Worm (Caenorhabditis elegans) whole organism, L3 larva: ENCODE measurements around the gene arv-1.
A peak's percentile ranks its signal among the peaks of the same experiment; 100 is the strongest.

Experiments
- R02D3.7 ChIP-seq: fragments of 150-350 bp; optimal IDR thresholded peaks from 2 replicates; lab custom pipeline; 2014; ENCODE audit warnings: missing biosample characterization, missing genetic modification characterization
- aly-2 ChIP-seq: fragments of 150-350 bp; optimal IDR thresholded peaks from 2 replicates; lab custom pipeline; 2014; ENCODE audit warnings: missing biosample characterization, missing genetic modification characterization
- ama-1 ChIP-seq: fragments of 150-350 bp; optimal IDR thresholded peaks from 2 replicates; lab custom pipeline; 2018
- ceh-16 ChIP-seq: sonication (generic microtip); optimal IDR thresholded peaks from 2 replicates; lab custom pipeline; 2017; ENCODE audit warnings: missing biosample characterization, missing genetic modification characterization
- ceh-28 ChIP-seq: fragments of 150-350 bp; optimal IDR thresholded peaks from 2 replicates; lab custom pipeline; 2014; ENCODE audit warnings: missing biosample characterization, missing genetic modification reagents, missing genetic modification characterization
- ceh-9 ChIP-seq: sonication (generic microtip); optimal IDR thresholded peaks from 2 replicates; lab custom pipeline; 2018; ENCODE audit warnings: missing biosample characterization, missing genetic modification characterization
- elt-1 ChIP-seq: fragments of 150-350 bp; optimal IDR thresholded peaks from 2 replicates; lab custom pipeline; 2014; ENCODE audit warnings: missing biosample characterization, missing genetic modification characterization
- eor-1 ChIP-seq, 2 experiments: fragments of 150-350 bp; optimal IDR thresholded peaks; 2 replicates each; lab custom pipeline; 2014 to 2018; ENCODE audit warnings: missing biosample characterization in 2 of 2, missing genetic modification characterization in 2 of 2
- fkh-10 ChIP-seq: sonication (generic microtip); optimal IDR thresholded peaks from 2 replicates; lab custom pipeline; 2017; ENCODE audit warnings: missing biosample characterization, missing genetic modification reagents, missing genetic modification characterization
- lin-39 ChIP-seq: fragments of 150-350 bp; optimal IDR thresholded peaks from 2 replicates; lab custom pipeline; 2018; ENCODE audit warnings: missing biosample characterization, missing genetic modification reagents, missing genetic modification characterization
- nhr-11 ChIP-seq: fragments of 150-350 bp; optimal IDR thresholded peaks from 2 replicates; lab custom pipeline; 2014; ENCODE audit warnings: missing biosample characterization, missing genetic modification characterization
- nhr-43 ChIP-seq: sonication (generic microtip); optimal IDR thresholded peaks from 2 replicates; lab custom pipeline; 2016; ENCODE audit warnings: mild to moderate bottlenecking, missing genetic modification characterization, missing compliant biosample characterization; ENCODE audit not compliant: poor library complexity, severe bottlenecking
- nhr-77 ChIP-seq: fragments of 150-350 bp; optimal IDR thresholded peaks from 2 replicates; lab custom pipeline; 2014; ENCODE audit warnings: missing biosample characterization, missing genetic modification characterization
- skn-1 ChIP-seq: fragments of 150-350 bp; optimal IDR thresholded peaks from 2 replicates; lab custom pipeline; 2014; ENCODE audit warnings: missing biosample characterization, missing genetic modification characterization
- snpc-4 ChIP-seq: fragments of 150-350 bp; optimal IDR thresholded peaks from 2 replicates; lab custom pipeline; 2014; ENCODE audit warnings: missing biosample characterization, missing genetic modification characterization
- unc-39 ChIP-seq: sonication (generic microtip); optimal IDR thresholded peaks from 4 replicates; lab custom pipeline; 2017; ENCODE audit warnings: missing biosample characterization, missing genetic modification characterization
- unc-62 ChIP-seq: fragments of 150-350 bp; sonication (generic microtip); optimal IDR thresholded peaks from 4 replicates; lab custom pipeline; 2014; ENCODE audit warnings: missing biosample characterization, missing genetic modification reagents, missing genetic modification characterization
- zag-1 ChIP-seq: fragments of 150-350 bp; optimal IDR thresholded peaks from 2 replicates; lab custom pipeline; 2014; ENCODE audit warnings: missing biosample characterization, missing genetic modification characterization
- ztf-4 ChIP-seq: fragments of 150-350 bp; optimal IDR thresholded peaks from 2 replicates; lab custom pipeline; 2014; ENCODE audit warnings: missing biosample characterization, missing genetic modification characterization

Gene arv-1

ce11 chrII:10166365-10166764, 34.3 kb downstream of the arv-1 start:
- TF ChIP-seq nhr-77 (tag; lab: Kevin White, UChicago) (no peak), nhr-11 (peak; percentile 62)

ce11 chrII:10164137-10164536, 36.5 kb downstream of the arv-1 start:
- TF ChIP-seq zag-1 (tag; lab: Kevin White, UChicago) (no peak), elt-1 (tag; lab: Kevin White, UChicago) (no peak), lin-39 (tag; lab: Kevin White, UChicago) (no peak), aly-2 (tag; lab: Kevin White, UChicago) (no peak), nhr-43 (tag; lab: Kevin White, UChicago) (no peak), ceh-9 (tag; lab: Kevin White, UChicago) (no peak), unc-39 (tag; lab: Kevin White, UChicago) (no peak), ztf-4 (no peak), eor-1 (tag; optimal IDR thresholded peaks at IDR 0.05; lab: Kevin White, UChicago) (no peak), ama-1 (lab: Kevin White, UChicago) (no peak), unc-62 (no peak), ceh-16 (tag; lab: Kevin White, UChicago) (no peak)
- TF ChIP-seq, all 47 proteins: peak for 0

ce11 chrII:10162785-10163184, 37.8 kb downstream of the arv-1 start:
- TF ChIP-seq eor-1 (tag; optimal IDR thresholded peaks at IDR 0.05; lab: Kevin White, UChicago): no peak
- TF ChIP-seq lin-39 (tag; lab: Kevin White, UChicago): no peak
- no peak for TF ChIP-seq fkh-10 (GFP tag; lab: Kevin White, UChicago)
- TF ChIP-seq snpc-4 (tag; lab: Kevin White, UChicago): no peak
- no peak for TF ChIP-seq ceh-28 (tag; lab: Kevin White, UChicago)

ce11 chrII:10155106-10155505, 45.5 kb downstream of the arv-1 start, which contains the start of gene nlp-63:
Gene nlp-63 (plus strand): TSS chrII:10155406.
- no peak for TF ChIP-seq fkh-10 (GFP tag; lab: Kevin White, UChicago)
- TF ChIP-seq unc-62: no peak
- no peak for TF ChIP-seq R02D3.7
- TF ChIP-seq ama-1 (lab: Kevin White, UChicago): no peak
- TF ChIP-seq skn-1 (tag; lab: Kevin White, UChicago): no peak
